Worm (Caenorhabditis elegans) whole organism, young adult: Measurements from ENCODE around the gene clec-84.

Source experiments
- F49E8.2 ChIP-seq: sonication (generic microtip); optimal IDR thresholded peaks from 3 replicates; lab custom pipeline; 2017; ENCODE audit warnings: missing genetic modification characterization, mild to moderate bottlenecking, missing compliant biosample characterization, antibody characterized with exemption, moderate library complexity; ENCODE audit not compliant: insufficient read depth
- T07F8.4 ChIP-seq: sonication (generic microtip); optimal IDR thresholded peaks from 2 replicates; lab custom pipeline; 2016; ENCODE audit warnings: mild to moderate bottlenecking, missing genetic modification characterization, moderate library complexity, missing compliant biosample characterization
- aptf-3 ChIP-seq: fragments of 200-800 bp; sonication (Bioruptor generic); IDR thresholded peaks from 2 replicates; pipeline ENCODE4 v1.3.6; 2022; ENCODE audit warnings: missing genetic modification characterization, missing compliant biosample characterization
- efl-1 ChIP-seq: fragments of 150-350 bp; optimal IDR thresholded peaks from 2 replicates; lab custom pipeline; 2014; ENCODE audit warnings: missing biosample characterization, missing genetic modification reagents, missing genetic modification characterization
- rcor-1 ChIP-seq: fragments of 200-800 bp; sonication (Bioruptor generic); IDR thresholded peaks from 2 replicates; pipeline ENCODE4 v1.3.6; 2022; ENCODE audit warnings: missing genetic modification reagents, missing genetic modification characterization, missing compliant biosample characterization
- sea-2 ChIP-seq: fragments of 200-800 bp; sonication (Bioruptor generic); IDR thresholded peaks from 2 replicates; pipeline ENCODE4 v1.3.6; 2022; ENCODE audit warnings: missing genetic modification characterization, missing compliant biosample characterization
- snpc-4 ChIP-seq, 5 experiments: fragments of 150-350 bp in 1 of 5; sonication (generic microtip) in 4 of 5; optimal IDR thresholded peaks; 2 replicates each; lab custom pipeline; 2014 to 2018; ENCODE audit warnings: missing genetic modification characterization in 5 of 5, missing biosample characterization in 3 of 5, antibody characterized with exemption in 2 of 5, mild to moderate bottlenecking in 2 of 5, missing compliant biosample characterization in 2 of 5, missing genotype in 2 of 5, moderate library complexity in 2 of 5, missing genetic modification reagents in 1 of 5
- unc-130 ChIP-seq: sonication (generic microtip); optimal IDR thresholded peaks from 2 replicates; lab custom pipeline; 2016; ENCODE audit warnings: missing genetic modification reagents, missing genetic modification characterization, missing compliant biosample characterization

ce11 chrIV:2820408-2820807 lies 21.9 kb upstream of the clec-84 start, which contains the start of gene Y54G2A.37:
- no peak for TF ChIP-seq aptf-3 (GFP tag; lab: Robert Waterston, UW)
- no peak for TF ChIP-seq efl-1 (GFP tag; lab: Kevin White, UChicago)
- no peak for TF ChIP-seq T07F8.4 (tag; lab: Kevin White, UChicago)
- TF ChIP-seq rcor-1 (GFP tag; lab: Robert Waterston, UW) = no peak
- TF ChIP-seq snpc-4 (GFP tag; optimal IDR thresholded peaks at IDR 0.05; lab: Kevin White, UChicago) = no peak
- no peak for TF ChIP-seq snpc-4 (tag; optimal IDR thresholded peaks at IDR 0.05; lab: Kevin White, UChicago)
- no peak for TF ChIP-seq F49E8.2
- TF ChIP-seq sea-2 = no peak
- no peak for TF ChIP-seq unc-130 (GFP tag; lab: Kevin White, UChicago)
